Worm (Caenorhabditis elegans): ENCODE results near the gene C10E2.2.

The C10E2.2 gene

DNA sequence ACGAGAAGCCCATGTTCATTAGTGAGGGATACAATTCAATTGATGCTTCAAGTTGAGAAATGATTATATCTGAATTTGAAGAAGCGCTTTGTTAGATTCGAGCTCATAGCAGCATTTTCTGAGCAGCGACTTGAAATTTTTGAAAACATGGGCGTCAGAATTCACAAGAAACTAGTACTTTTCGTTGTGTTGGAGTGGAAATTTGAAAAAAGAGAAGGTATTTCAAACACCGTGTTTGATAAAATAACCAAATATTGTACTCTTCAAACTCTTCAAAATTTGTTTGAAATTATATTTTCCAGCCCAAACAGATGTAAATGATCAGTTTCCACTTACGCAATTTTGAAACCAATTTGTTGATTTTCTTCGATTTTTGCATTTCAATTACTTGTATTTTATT, at the start of gene C10E2.2:
Gene C10E2.2 (plus strand): TSS at position 301 of the 400 bp plus-strand sequence.
- TF ChIP-seq nhr-12 (tag; optimal IDR thresholded peaks at IDR 0.05) (no peak), nhr-23 (tag; optimal IDR thresholded peaks at IDR 0.05) (no peak), fkh-2 (tag; optimal IDR thresholded peaks at IDR 0.05) (no peak), eor-1 (tag; optimal IDR thresholded peaks at IDR 0.05) (no peak), nhr-237 (tag; optimal IDR thresholded peaks at IDR 0.05) (no peak), egl-5 (tag; optimal IDR thresholded peaks at IDR 0.05) (no peak), zag-1 (tag; optimal IDR thresholded peaks at IDR 0.05) (no peak), nfya-1 (tag; optimal IDR thresholded peaks at IDR 0.05; ENCODE audit: insufficient read depth) (no peak), elt-1 (tag; optimal IDR thresholded peaks at IDR 0.05) (no peak), unc-62 (GFP tag; optimal IDR thresholded peaks at IDR 0.05) (no peak), aly-2 (tag; optimal IDR thresholded peaks at IDR 0.05) (no peak), snpc-4 (tag; optimal IDR thresholded peaks at IDR 0.05) (no peak), ceh-16 (tag; optimal IDR thresholded peaks at IDR 0.05) (no peak)

DNA sequence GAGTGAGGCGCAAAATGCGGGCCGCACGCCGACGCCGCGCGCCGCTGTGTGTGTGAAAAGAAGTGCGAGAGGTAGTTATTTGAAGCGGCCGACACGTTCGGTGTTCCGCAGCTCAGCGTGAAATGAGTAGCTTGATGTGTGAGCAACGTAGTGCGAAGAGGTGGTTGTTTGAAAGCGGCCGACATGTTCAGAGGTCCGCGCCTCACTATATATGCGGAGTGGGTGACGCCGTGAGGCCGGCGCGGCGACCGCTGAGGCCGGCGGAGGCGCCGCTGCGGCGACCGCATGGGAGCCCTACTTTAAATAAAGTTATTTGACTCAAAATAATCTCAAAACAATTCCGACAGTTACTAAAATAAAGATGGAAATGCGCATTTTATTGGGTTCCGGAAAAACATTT, 48.2 kb upstream of the C10E2.2 start:
- no peak for TF ChIP-seq nhr-23 (tag; optimal IDR thresholded peaks at IDR 0.05)
- no peak for TF ChIP-seq fkh-10 (GFP tag; optimal IDR thresholded peaks at IDR 0.05)
- TF ChIP-seq lin-15B (tag; optimal IDR thresholded peaks at IDR 0.05), result no peak
- no peak for TF ChIP-seq elt-1 (tag; optimal IDR thresholded peaks at IDR 0.05)
- no peak for TF ChIP-seq jun-1 (tag; optimal IDR thresholded peaks at IDR 0.05)
- no peak for TF ChIP-seq lsy-12 (tag; optimal IDR thresholded peaks at IDR 0.05)
- no peak for TF ChIP-seq daf-12 (tag; optimal IDR thresholded peaks at IDR 0.05)
- no peak for TF ChIP-seq R02D3.7 (tag; optimal IDR thresholded peaks at IDR 0.05)
- no peak for TF ChIP-seq nhr-76 (tag; optimal IDR thresholded peaks at IDR 0.05)
- TF ChIP-seq ceh-82 (tag; optimal IDR thresholded peaks at IDR 0.05), result no peak
- no peak for TF ChIP-seq nhr-12 (tag; optimal IDR thresholded peaks at IDR 0.05)
- TF ChIP-seq mml-1 (tag; optimal IDR thresholded peaks at IDR 0.05), result no peak
- no peak for TF ChIP-seq elt-3 (tag; optimal IDR thresholded peaks at IDR 0.05)
- TF ChIP-seq nhr-28 (tag; optimal IDR thresholded peaks at IDR 0.05), result no peak
- TF ChIP-seq tbx-2 (tag; optimal IDR thresholded peaks at IDR 0.05), result no peak
- no peak for TF ChIP-seq sea-2 (GFP tag; optimal IDR thresholded peaks at IDR 0.05)
- no peak for TF ChIP-seq zag-1 (tag; optimal IDR thresholded peaks at IDR 0.05)
- TF ChIP-seq fos-1 (tag; optimal IDR thresholded peaks at IDR 0.05), result no peak
- no peak for TF ChIP-seq pqm-1 (tag; optimal IDR thresholded peaks at IDR 0.05)
- TF ChIP-seq ZK546.5 (tag; optimal IDR thresholded peaks at IDR 0.05), result no peak

DNA sequence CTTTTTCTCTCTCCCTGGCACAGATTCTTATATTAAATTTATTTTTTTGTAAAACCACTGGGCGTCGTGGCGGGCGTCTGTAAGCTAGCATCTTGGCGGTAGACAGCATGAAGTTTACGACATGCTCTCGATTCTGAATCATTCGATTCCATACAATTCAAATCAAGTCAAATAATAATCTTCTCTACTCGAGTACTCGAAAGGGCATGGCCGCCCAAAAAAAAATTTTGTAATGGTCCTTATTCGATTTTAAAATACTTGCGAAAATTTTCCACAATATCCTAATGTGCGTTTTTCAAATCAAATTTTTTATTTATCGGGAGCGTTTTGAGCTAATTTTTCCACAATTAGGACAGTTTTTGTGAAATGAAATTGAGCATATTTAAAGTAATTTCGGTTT, 47.0 kb upstream of the C10E2.2 start:
- no peak for TF ChIP-seq ama-1 (optimal IDR thresholded peaks at IDR 0.05)
- TF ChIP-seq skn-1 (tag; optimal IDR thresholded peaks at IDR 0.05), result no peak
- no peak for TF ChIP-seq hmg-11 (tag; optimal IDR thresholded peaks at IDR 0.05)
- no peak for TF ChIP-seq nhr-67 (tag; optimal IDR thresholded peaks at IDR 0.05)
- TF ChIP-seq lin-39 (tag; optimal IDR thresholded peaks at IDR 0.05), result no peak
- no peak for TF ChIP-seq aly-2 (tag; optimal IDR thresholded peaks at IDR 0.05)
- no peak for TF ChIP-seq snpc-4 (tag; optimal IDR thresholded peaks at IDR 0.05)
- TF ChIP-seq elt-2 (tag; optimal IDR thresholded peaks at IDR 0.05), result no peak
- no peak for TF ChIP-seq lin-15B (tag; optimal IDR thresholded peaks at IDR 0.05)

DNA sequence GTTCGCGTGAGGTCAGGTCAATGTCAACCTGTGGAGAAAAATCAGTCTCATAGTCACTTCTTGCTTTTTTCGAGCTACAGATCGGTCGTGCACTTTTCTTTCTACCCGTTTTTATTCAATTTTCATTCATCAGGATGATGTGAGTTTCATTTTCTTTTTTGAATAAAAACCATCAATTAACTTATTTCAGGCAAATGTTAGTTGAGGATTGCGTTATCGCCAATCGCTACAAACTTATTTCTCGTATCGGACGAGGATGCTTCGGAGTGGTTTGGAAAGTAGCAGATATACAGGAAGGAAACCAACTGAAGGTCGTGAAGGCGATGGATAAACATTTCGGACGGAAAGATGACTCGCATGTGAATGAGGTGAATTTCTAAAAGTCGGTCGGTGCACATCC, 42.8 kb upstream of the C10E2.2 start, which contains the start of gene F22H10.1:
Gene F22H10.1 (plus strand): TSS at position 211 of the 400 bp plus-strand sequence.
- TF ChIP-seq snpc-4 (tag; optimal IDR thresholded peaks at IDR 0.05), result no peak
- no peak for TF ChIP-seq jun-1 (tag; optimal IDR thresholded peaks at IDR 0.05)
- TF ChIP-seq lin-15B (tag; optimal IDR thresholded peaks at IDR 0.05), result no peak
- TF ChIP-seq ceh-82 (tag; optimal IDR thresholded peaks at IDR 0.05), result no peak
- TF ChIP-seq nfya-1 (tag; optimal IDR thresholded peaks at IDR 0.05; ENCODE audit: insufficient read depth), result no peak
- no peak for TF ChIP-seq hmg-11 (tag; optimal IDR thresholded peaks at IDR 0.05)
- no peak for TF ChIP-seq fkh-10 (GFP tag; optimal IDR thresholded peaks at IDR 0.05)
- TF ChIP-seq ZK546.5 (tag; optimal IDR thresholded peaks at IDR 0.05), result no peak
- TF ChIP-seq nhr-12 (tag; optimal IDR thresholded peaks at IDR 0.05), result no peak
- no peak for TF ChIP-seq elt-3 (tag; optimal IDR thresholded peaks at IDR 0.05)
- no peak for TF ChIP-seq nhr-43 (tag; optimal IDR thresholded peaks at IDR 0.05; ENCODE audit: poor library complexity, severe bottlenecking)
- no peak for TF ChIP-seq ceh-9 (tag; optimal IDR thresholded peaks at IDR 0.05)
- no peak for TF ChIP-seq nhr-25 (tag; optimal IDR thresholded peaks at IDR 0.05)
- no peak for TF ChIP-seq tbx-2 (tag; optimal IDR thresholded peaks at IDR 0.05)
- TF ChIP-seq ztf-4 (tag; optimal IDR thresholded peaks at IDR 0.05), result no peak
- no peak for TF ChIP-seq R02D3.7 (tag; optimal IDR thresholded peaks at IDR 0.05)
- no peak for TF ChIP-seq ceh-16 (tag; optimal IDR thresholded peaks at IDR 0.05)
- no peak for TF ChIP-seq aly-2 (tag; optimal IDR thresholded peaks at IDR 0.05)
- no peak for TF ChIP-seq egl-27 (tag; optimal IDR thresholded peaks at IDR 0.05)
